Fruit fly (Drosophila melanogaster) Kc167 (cell line): ENCODE results near the gene CG15373.

ENCODE experiments used
- h ChIP-seq: fragments of >200 bp; optimal IDR thresholded peaks from 3 replicates; lab custom pipeline; 2018; ENCODE audit warnings: missing external identifiers
- insv ChIP-seq: fragments of >200 bp; optimal IDR thresholded peaks from 3 replicates; lab custom pipeline; 2018; ENCODE audit warnings: missing external identifiers
- psq ChIP-seq: fragments of >200 bp; optimal IDR thresholded peaks from 2 replicates; lab custom pipeline; 2017; ENCODE audit warnings: missing external identifiers
- ttk ChIP-seq: sonication (Bioruptor generic); optimal IDR thresholded peaks from 2 replicates; lab custom pipeline; 2017; ENCODE audit warnings: missing external identifiers

DNA sequence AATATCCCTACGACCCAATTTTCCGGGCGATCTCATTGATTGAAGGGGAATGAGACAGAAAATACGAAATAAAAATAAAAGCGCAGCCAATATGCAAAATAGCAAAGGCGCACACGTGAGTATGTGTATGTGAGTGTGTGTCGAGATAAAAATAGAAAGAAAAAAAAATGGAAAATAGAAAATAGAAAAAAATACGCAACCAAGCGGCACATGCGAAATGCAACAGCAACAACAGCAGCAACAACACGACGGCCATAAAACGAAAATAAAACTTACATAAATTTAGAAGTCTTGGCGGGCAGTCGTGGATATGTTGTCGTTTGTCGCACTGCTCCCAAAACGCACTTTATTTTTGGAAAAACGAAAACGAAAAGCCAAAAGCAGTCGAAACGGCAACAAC lies 13.4 kb downstream of the CG15373 start:
- TF ChIP-seq psq (lab: Kevin White, UChicago) (no peak), insv (lab: Kevin White, UChicago) (no peak), ttk (lab: Kevin White, UChicago) (no peak), h (lab: Kevin White, UChicago) (no peak)
